Fruit fly (Drosophila melanogaster) whole organism, embryonic: ENCODE results near the gene Fign.
A peak's percentile ranks its signal among the peaks of the same experiment; 100 is the strongest.

Source experiments
- Awh ChIP-seq: fragments of 200-800 bp; sonication (Bioruptor generic); IDR thresholded peaks from 2 replicates; pipeline ENCODE4, ENCODE4 v1.3.6; 2022; ENCODE audit warnings: missing biosample characterization, missing genetic modification characterization
- CG10274 ChIP-seq: fragments of 200-800 bp; sonication (Bioruptor generic); optimal IDR thresholded peaks from 3 replicates; lab custom pipeline; 2017; ENCODE audit warnings: missing biosample characterization, mild to moderate bottlenecking, missing genetic modification characterization
- CG11247 ChIP-seq: fragments of 200-800 bp; sonication (Bioruptor generic); IDR thresholded peaks from 2 replicates; pipeline ENCODE4 v1.3.6; 2022; ENCODE audit warnings: missing biosample characterization, missing genetic modification characterization
- CG12744 ChIP-seq: fragments of 200-800 bp; sonication (Bioruptor generic); optimal IDR thresholded peaks from 2 replicates; lab custom pipeline; 2016; ENCODE audit warnings: missing biosample characterization, missing genetic modification characterization
- CG12769 ChIP-seq: fragments of 200-800 bp; sonication (Bioruptor generic); optimal IDR thresholded peaks from 2 replicates; lab custom pipeline; 2019; ENCODE audit warnings: missing biosample characterization, mild to moderate bottlenecking, missing genetic modification characterization, moderate library complexity
- CG14050 ChIP-seq: fragments of 200-800 bp; sonication (Bioruptor generic); IDR thresholded peaks from 3 replicates; pipeline ENCODE4 v1.3.6; 2022; ENCODE audit warnings: missing biosample characterization, missing genetic modification characterization
- CG14860 ChIP-seq: fragments of 200-800 bp; sonication (Bioruptor generic); IDR thresholded peaks from 3 replicates; pipeline ENCODE4 v1.3.6; 2022; ENCODE audit warnings: missing biosample characterization, missing genetic modification characterization; ENCODE audit not compliant: partially characterized antibody
- CG15269 ChIP-seq: fragments of 200-800 bp; sonication (Bioruptor generic); optimal IDR thresholded peaks from 2 replicates; lab custom pipeline; 2018; ENCODE audit warnings: missing biosample characterization, mild to moderate bottlenecking, missing genetic modification characterization, moderate library complexity
- CG15479 ChIP-seq: fragments of 200-800 bp; sonication (Bioruptor generic); optimal IDR thresholded peaks from 3 replicates; lab custom pipeline; 2019; ENCODE audit warnings: missing biosample characterization, mild to moderate bottlenecking, missing genetic modification characterization, moderate library complexity
- CG17802 ChIP-seq: fragments of 200-800 bp; sonication (Bioruptor generic); optimal IDR thresholded peaks from 2 replicates; lab custom pipeline; 2018; ENCODE audit warnings: missing biosample characterization, mild to moderate bottlenecking, missing genetic modification characterization, moderate library complexity
- CG3065 ChIP-seq: fragments of 200-800 bp; sonication (Bioruptor generic); optimal IDR thresholded peaks from 2 replicates; lab custom pipeline; 2016; ENCODE audit warnings: missing biosample characterization, missing genetic modification characterization
- CG32532 ChIP-seq: fragments of 200-800 bp; sonication (Bioruptor generic); IDR thresholded peaks from 2 replicates; pipeline ENCODE4 v1.3.6; 2022; ENCODE audit warnings: missing biosample characterization, missing genetic modification characterization
- CG34422 ChIP-seq: fragments of 200-800 bp; sonication (Bioruptor generic); IDR thresholded peaks from 3 replicates; pipeline ENCODE4 v1.3.6; 2022; ENCODE audit warnings: missing biosample characterization, missing genetic modification characterization
- CG4820 ChIP-seq: fragments of 200-800 bp; sonication (Bioruptor generic); optimal IDR thresholded peaks from 3 replicates; lab custom pipeline; 2016; ENCODE audit warnings: missing biosample characterization, missing genetic modification characterization
- CG6854 ChIP-seq: fragments of 200-800 bp; sonication (Bioruptor generic); optimal IDR thresholded peaks from 3 replicates; lab custom pipeline; 2017; ENCODE audit warnings: missing biosample characterization, mild to moderate bottlenecking, missing genetic modification characterization
- CG7745 ChIP-seq: fragments of 200-800 bp; sonication (Bioruptor generic); optimal IDR thresholded peaks from 2 replicates; lab custom pipeline; 2018; ENCODE audit warnings: missing biosample characterization, mild to moderate bottlenecking, missing genetic modification characterization, moderate library complexity
- CG7928 ChIP-seq: fragments of 200-800 bp; sonication (Bioruptor generic); optimal IDR thresholded peaks from 2 replicates; lab custom pipeline; 2017; ENCODE audit warnings: missing biosample characterization, mild to moderate bottlenecking, missing genetic modification characterization
- CG9727 ChIP-seq: fragments of 200-800 bp; sonication (Bioruptor generic); optimal IDR thresholded peaks from 3 replicates; lab custom pipeline; 2017; ENCODE audit warnings: missing biosample characterization, mild to moderate bottlenecking, missing genetic modification characterization
- CkIIα-i1 ChIP-seq: fragments of 200-800 bp; sonication (Bioruptor generic); IDR thresholded peaks from 2 replicates; pipeline ENCODE4 v1.3.6; 2022; ENCODE audit warnings: missing biosample characterization, missing genetic modification characterization
- Doc2 ChIP-seq: fragments of 200-800 bp; sonication (Bioruptor generic); IDR thresholded peaks from 2 replicates; pipeline ENCODE4 v1.3.6; 2022; ENCODE audit warnings: missing biosample characterization, missing genetic modification characterization
- Ets97D ChIP-seq: fragments of 200-800 bp; sonication (Bioruptor generic); optimal IDR thresholded peaks from 3 replicates; lab custom pipeline; 2016; ENCODE audit warnings: missing biosample characterization, missing genetic modification characterization
- Fer1 ChIP-seq: fragments of 200-800 bp; sonication (Bioruptor generic); optimal IDR thresholded peaks from 2 replicates; lab custom pipeline; 2017; ENCODE audit warnings: missing biosample characterization, mild to moderate bottlenecking, missing genetic modification characterization
- HHEX ChIP-seq: fragments of 200-800 bp; sonication (Bioruptor generic); optimal IDR thresholded peaks from 3 replicates; lab custom pipeline; 2017; ENCODE audit warnings: missing biosample characterization, mild to moderate bottlenecking, missing genetic modification characterization, missing genetic modification reagents
- HLH3B ChIP-seq: fragments of 200-800 bp; sonication (Bioruptor generic); IDR thresholded peaks from 2 replicates; pipeline ENCODE4 v1.3.6; 2022; ENCODE audit warnings: missing biosample characterization, missing genetic modification characterization
- MESR4 ChIP-seq: fragments of 200-800 bp; sonication (Bioruptor generic); optimal IDR thresholded peaks from 2 replicates; lab custom pipeline; 2018; ENCODE audit warnings: missing biosample characterization, mild to moderate bottlenecking, missing genetic modification characterization, moderate library complexity
- Meics ChIP-seq: fragments of 200-800 bp; sonication (Bioruptor generic); optimal IDR thresholded peaks from 2 replicates; lab custom pipeline; 2017; ENCODE audit warnings: missing biosample characterization, mild to moderate bottlenecking, missing genetic modification characterization
- Myb ChIP-seq: fragments of 200-800 bp; sonication (Bioruptor generic); optimal IDR thresholded peaks from 2 replicates; lab custom pipeline; 2016; ENCODE audit warnings: missing biosample characterization, missing genetic modification characterization
- NC2β ChIP-seq: fragments of 200-800 bp; sonication (Bioruptor generic); optimal IDR thresholded peaks from 2 replicates; lab custom pipeline; 2016; ENCODE audit warnings: missing biosample characterization, missing genetic modification characterization
- Neu2 ChIP-seq: fragments of 200-800 bp; sonication (Bioruptor generic); optimal IDR thresholded peaks from 3 replicates; lab custom pipeline; 2016; ENCODE audit warnings: missing biosample characterization, missing genetic modification characterization, borderline replicate concordance
- NfI ChIP-seq: fragments of 200-800 bp; sonication (Bioruptor generic); optimal IDR thresholded peaks from 3 replicates; lab custom pipeline; 2018; ENCODE audit warnings: missing biosample characterization, mild to moderate bottlenecking, missing genetic modification characterization, moderate library complexity
- Optix ChIP-seq: fragments of 200-800 bp; sonication (Bioruptor generic); IDR thresholded peaks from 3 replicates; pipeline ENCODE4 v1.3.6; 2022; ENCODE audit warnings: missing biosample characterization, missing genetic modification characterization
- Sry-δ ChIP-seq: fragments of 200-800 bp; sonication (Bioruptor generic); optimal IDR thresholded peaks from 2 replicates; lab custom pipeline; 2016; ENCODE audit warnings: missing biosample characterization, missing genetic modification characterization
- Vsx1 ChIP-seq: fragments of 200-800 bp; sonication (Bioruptor generic); optimal IDR thresholded peaks from 2 replicates; lab custom pipeline; 2017; ENCODE audit warnings: missing biosample characterization, mild to moderate bottlenecking, missing genetic modification characterization, missing genetic modification reagents
- YL-1 ChIP-seq: fragments of 200-800 bp; sonication (Bioruptor generic); optimal IDR thresholded peaks from 3 replicates; lab custom pipeline; 2017; ENCODE audit warnings: missing biosample characterization, mild to moderate bottlenecking, missing genetic modification characterization
- chif ChIP-seq, 2 experiments: fragments of 200-800 bp; sonication (Bioruptor generic); optimal IDR thresholded peaks; 3 replicates each; lab custom pipeline; 2016; ENCODE audit warnings: missing biosample characterization in 2 of 2, missing genetic modification characterization in 2 of 2
- ci ChIP-seq: fragments of 200-800 bp; sonication (Bioruptor generic); IDR thresholded peaks from 3 replicates; pipeline ENCODE4 v1.3.6; 2022; ENCODE audit warnings: missing biosample characterization, missing genetic modification characterization
- cwo ChIP-seq: fragments of 200-800 bp; sonication (Bioruptor generic); optimal IDR thresholded peaks from 3 replicates; lab custom pipeline; 2017; ENCODE audit warnings: missing biosample characterization, missing genetic modification characterization, mild to moderate bottlenecking, moderate library complexity, missing genetic modification reagents
- ewg ChIP-seq: fragments of 200-800 bp; sonication (Bioruptor generic); optimal IDR thresholded peaks from 3 replicates; lab custom pipeline; 2017; ENCODE audit warnings: mild to moderate bottlenecking, missing biosample characterization, missing genetic modification reagents, missing genetic modification characterization
- fd64A ChIP-seq: fragments of 200-800 bp; sonication (Bioruptor generic); optimal IDR thresholded peaks from 3 replicates; lab custom pipeline; 2018; ENCODE audit warnings: missing biosample characterization, mild to moderate bottlenecking, missing genetic modification characterization
- gem ChIP-seq: fragments of 200-800 bp; sonication (Bioruptor generic); optimal IDR thresholded peaks from 2 replicates; lab custom pipeline; 2019; ENCODE audit warnings: missing biosample characterization, mild to moderate bottlenecking, missing genetic modification characterization, moderate library complexity
- grn ChIP-seq: fragments of 200-800 bp; sonication (Bioruptor generic); optimal IDR thresholded peaks from 3 replicates; lab custom pipeline; 2017; ENCODE audit warnings: missing biosample characterization, missing genetic modification characterization
- klu ChIP-seq: fragments of 200-800 bp; sonication (Bioruptor generic); IDR thresholded peaks from 2 replicates; pipeline ENCODE4 v1.3.6; 2022; ENCODE audit warnings: missing biosample characterization, missing genetic modification characterization
- nerfin-1 ChIP-seq: fragments of 200-800 bp; sonication (Bioruptor generic); optimal IDR thresholded peaks from 3 replicates; lab custom pipeline; 2019; ENCODE audit warnings: missing biosample characterization, mild to moderate bottlenecking, missing genetic modification characterization, moderate library complexity
- nom ChIP-seq: fragments of 200-800 bp; sonication (Bioruptor generic); optimal IDR thresholded peaks from 2 replicates; lab custom pipeline; 2017; ENCODE audit warnings: missing biosample characterization, missing genetic modification characterization, mild to moderate bottlenecking, moderate library complexity, missing genetic modification reagents
- pfk ChIP-seq: fragments of 200-800 bp; sonication (Bioruptor generic); optimal IDR thresholded peaks from 2 replicates; lab custom pipeline; 2018; ENCODE audit warnings: missing biosample characterization, mild to moderate bottlenecking, missing genetic modification characterization, moderate library complexity
- row ChIP-seq: fragments of 200-800 bp; sonication (Bioruptor generic); IDR thresholded peaks from 3 replicates; pipeline ENCODE4 v1.3.6; 2022; ENCODE audit warnings: missing biosample characterization, missing genetic modification characterization
- stc ChIP-seq: fragments of 200-800 bp; sonication (Bioruptor generic); IDR thresholded peaks from 2 replicates; pipeline ENCODE4 v1.3.6; 2022; ENCODE audit warnings: missing biosample characterization, missing genetic modification characterization
- sug ChIP-seq: fragments of 200-800 bp; optimal IDR thresholded peaks from 2 replicates; lab custom pipeline; 2019; ENCODE audit warnings: missing biosample characterization, mild to moderate bottlenecking, missing genetic modification characterization, moderate library complexity
- twi ChIP-seq: fragments of 200-800 bp; optimal IDR thresholded peaks from 2 replicates; lab custom pipeline; 2019; ENCODE audit warnings: missing biosample characterization, mild to moderate bottlenecking, missing genetic modification characterization, moderate library complexity
- tx ChIP-seq: fragments of 200-800 bp; sonication (Bioruptor generic); optimal IDR thresholded peaks from 2 replicates; lab custom pipeline; 2016; ENCODE audit warnings: missing biosample characterization, missing genetic modification characterization
- zf30C ChIP-seq: fragments of 200-800 bp; sonication (Bioruptor generic); optimal IDR thresholded peaks from 3 replicates; lab custom pipeline; 2018; ENCODE audit warnings: missing biosample characterization, mild to moderate bottlenecking, missing genetic modification characterization

Fign gene

DNA sequence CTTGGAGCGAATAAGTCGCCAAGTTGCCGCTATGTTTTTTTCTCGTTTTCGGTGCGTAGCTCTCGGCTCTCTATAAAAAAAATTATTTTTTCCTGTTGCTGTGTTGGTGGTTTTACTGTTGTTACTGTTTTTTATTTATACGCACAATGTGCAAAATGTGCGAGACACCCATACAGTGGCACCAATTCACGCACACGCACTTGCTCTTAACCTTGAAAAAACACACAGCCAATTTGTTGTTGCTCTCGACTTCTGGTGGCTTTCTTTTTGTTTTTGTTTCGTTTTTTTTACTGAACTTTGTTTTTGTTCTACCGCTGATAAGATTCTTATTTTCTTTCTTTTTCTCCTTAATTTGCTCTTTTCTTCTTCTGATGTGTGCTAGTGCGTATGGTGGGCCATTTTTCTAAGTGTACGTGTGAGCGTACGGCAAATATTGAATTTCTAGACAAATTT is 36.5 kb upstream of the Fign start (continued):
- TF ChIP-seq zf30C (GFP tag; lab: Kevin White, UChicago) (peak; percentile 52), chif (GFP tag; optimal IDR thresholded peaks at IDR 0.05; lab: Kevin White, UChicago) (peak in 1 of 2 experiments; percentile 57), CG9727 (GFP tag; lab: Kevin White, UChicago) (no peak), tx (peak; percentile 13), Awh (no peak), klu (GFP tag; lab: Robert Waterston, UW) (0 out of 2 replicates have a peak, but pooled peaks have one; percentile 1), Sry-δ (no peak), NC2β (GFP tag; lab: Kevin White, UChicago) (no peak), grn (GFP tag; lab: Kevin White, UChicago) (no peak), CG32532 (GFP tag; lab: Robert Waterston, UW) (peak; percentile 59), sug (peak; percentile 22), Myb (GFP tag; lab: Kevin White, UChicago) (peak; percentile 6), Optix (GFP tag; lab: Robert Waterston, UW) (no peak), CG7745 (no peak), gem (tag; lab: Kevin White, UChicago) (no peak), Ets97D (GFP tag; lab: Kevin White, UChicago) (no peak), CG6854 (GFP tag; lab: Kevin White, UChicago) (no peak), MESR4 (no peak), Fer1 (no peak), CG15479 (no peak), fd64A (GFP tag; lab: Kevin White, UChicago) (no peak), HHEX (GFP tag; lab: Kevin White, UChicago) (peak; percentile 41), Neu2 (GFP tag; lab: Kevin White, UChicago) (no peak), CG34422 (GFP tag; lab: Robert Waterston, UW) (no peak), CG15269 (tag; lab: Kevin White, UChicago) (no peak), ci (GFP tag; lab: Robert Waterston, UW) (no peak), row (GFP tag; lab: Robert Waterston, UW) (peak; percentile 36; the same call in 1 of the 3 replicates), NfI (no peak), CG4820 (GFP tag; lab: Kevin White, UChicago) (no peak), ewg (GFP tag; lab: Kevin White, UChicago) (no peak), CkIIα-i1 (GFP tag; lab: Robert Waterston, UW) (no peak), CG14050 (GFP tag; lab: Robert Waterston, UW) (no peak), YL-1 (GFP tag; lab: Kevin White, UChicago) (no peak), CG14860 (GFP tag; lab: Robert Waterston, UW) (no peak), nom (GFP tag; lab: Kevin White, UChicago) (peak; percentile 95), Meics (GFP tag; lab: Kevin White, UChicago) (peak; percentile 19), CG11247 (GFP tag; lab: Robert Waterston, UW) (no peak), CG3065 (no peak), CG17802 (no peak), CG7928 (GFP tag; lab: Kevin White, UChicago) (no peak), Doc2 (GFP tag; lab: Robert Waterston, UW) (no peak), stc (no peak), nerfin-1 (no peak), pfk (GFP tag; lab: Kevin White, UChicago) (no peak), CG12744 (GFP tag; lab: Kevin White, UChicago) (no peak), HLH3B (GFP tag; lab: Robert Waterston, UW) (no peak), CG12769 (tag; lab: Kevin White, UChicago) (no peak), cwo (GFP tag; lab: Kevin White, UChicago) (peak; percentile 58), CG10274 (GFP tag; lab: Kevin White, UChicago) (no peak), twi (tag; lab: Kevin White, UChicago) (no peak), Vsx1 (GFP tag; lab: Kevin White, UChicago) (peak; percentile 18)
